Fruit fly (Drosophila melanogaster) whole organism, pupa: Measurements from ENCODE around the gene grnd.
A peak's percentile ranks its signal among the peaks of the same experiment; 100 is the strongest.

Experiments
- CG10348 ChIP-seq: fragments of 200-800 bp; sonication (Bioruptor generic); IDR thresholded peaks from 2 replicates; pipeline ENCODE4 v1.3.6; 2022; ENCODE audit warnings: missing biosample characterization, missing genetic modification characterization
- CG12605 ChIP-seq: fragments of 200-800 bp; sonication (Bioruptor generic); IDR thresholded peaks from 2 replicates; pipeline ENCODE4 v1.3.6; 2022; ENCODE audit warnings: missing biosample characterization, missing genetic modification characterization
- CG13204 ChIP-seq: fragments of 200-800 bp; sonication (Bioruptor generic); optimal IDR thresholded peaks from 2 replicates; lab custom pipeline; 2018; ENCODE audit warnings: missing biosample characterization, mild to moderate bottlenecking, missing genetic modification characterization, moderate library complexity
- CG14655 ChIP-seq: fragments of 200-800 bp; sonication (Bioruptor generic); optimal IDR thresholded peaks from 3 replicates; lab custom pipeline; 2017; ENCODE audit warnings: mild to moderate bottlenecking, missing biosample characterization, missing genetic modification reagents, missing genetic modification characterization
- CG15710 ChIP-seq: fragments of 200-800 bp; sonication (Bioruptor generic); optimal IDR thresholded peaks from 2 replicates; lab custom pipeline; 2018; ENCODE audit warnings: missing biosample characterization, mild to moderate bottlenecking, missing genetic modification characterization, moderate library complexity
- CG17806 ChIP-seq: fragments of 200-800 bp; sonication (Bioruptor generic); optimal IDR thresholded peaks from 2 replicates; lab custom pipeline; 2018; ENCODE audit warnings: missing biosample characterization, mild to moderate bottlenecking, missing genetic modification characterization, moderate library complexity
- CG32121 ChIP-seq: fragments of 200-800 bp; sonication (Bioruptor generic); IDR thresholded peaks from 2 replicates; pipeline ENCODE4 v1.3.6; 2022; ENCODE audit warnings: missing biosample characterization, missing genetic modification characterization
- CG34367 ChIP-seq: fragments of 200-800 bp; sonication (Bioruptor generic); optimal IDR thresholded peaks from 2 replicates; lab custom pipeline; 2018; ENCODE audit warnings: missing biosample characterization, mild to moderate bottlenecking, missing genetic modification characterization
- CG4496 ChIP-seq: fragments of 200-800 bp; sonication (Bioruptor generic); IDR thresholded peaks from 3 replicates; pipeline ENCODE4 v1.3.6; 2022; ENCODE audit warnings: missing biosample characterization, missing genetic modification characterization
- CG8159 ChIP-seq: fragments of 200-800 bp; sonication (Bioruptor generic); optimal IDR thresholded peaks from 3 replicates; lab custom pipeline; 2018; ENCODE audit warnings: missing biosample characterization, mild to moderate bottlenecking, missing genetic modification characterization, moderate library complexity
- CG8301 ChIP-seq: fragments of 200-800 bp; sonication (Bioruptor generic); optimal IDR thresholded peaks from 2 replicates; lab custom pipeline; 2018; ENCODE audit warnings: missing biosample characterization, mild to moderate bottlenecking, missing genetic modification characterization
- CG9948 ChIP-seq: fragments of 200-800 bp; sonication (Bioruptor generic); optimal IDR thresholded peaks from 2 replicates; lab custom pipeline; 2018; ENCODE audit warnings: missing biosample characterization, mild to moderate bottlenecking, missing genetic modification characterization, moderate library complexity
- D1 ChIP-seq: fragments of 200-800 bp; sonication (Bioruptor generic); optimal IDR thresholded peaks from 2 replicates; lab custom pipeline; 2018; ENCODE audit warnings: missing biosample characterization, mild to moderate bottlenecking, missing genetic modification characterization, moderate library complexity
- EcR ChIP-seq: fragments of 200-800 bp; sonication (Bioruptor generic); optimal IDR thresholded peaks from 3 replicates; lab custom pipeline; 2019; ENCODE audit warnings: missing biosample characterization, missing genetic modification characterization, mild to moderate bottlenecking, moderate library complexity, missing genetic modification reagents
- Ets98B ChIP-seq: fragments of 200-800 bp; sonication (Bioruptor generic); IDR thresholded peaks from 2 replicates; pipeline ENCODE4 v1.3.6; 2022; ENCODE audit warnings: missing biosample characterization, missing genetic modification characterization
- Pif1A ChIP-seq: fragments of 200-800 bp; sonication (Bioruptor generic); optimal IDR thresholded peaks from 3 replicates; lab custom pipeline; 2016; ENCODE audit warnings: missing biosample characterization, missing genetic modification characterization
- Pif1B ChIP-seq: fragments of 200-800 bp; sonication (Bioruptor generic); optimal IDR thresholded peaks from 3 replicates; lab custom pipeline; 2016; ENCODE audit warnings: missing biosample characterization, missing genetic modification characterization
- Snoo ChIP-seq: fragments of 200-800 bp; sonication (Bioruptor generic); optimal IDR thresholded peaks from 3 replicates; lab custom pipeline; 2017; ENCODE audit warnings: missing biosample characterization, mild to moderate bottlenecking, missing genetic modification characterization, inconsistent platforms
- fd96Ca ChIP-seq: fragments of 200-800 bp; sonication (Bioruptor generic); IDR thresholded peaks from 3 replicates; pipeline ENCODE4 v1.3.6; 2022; ENCODE audit warnings: missing biosample characterization, missing genetic modification characterization
- gl ChIP-seq: fragments of 200-800 bp; sonication (Bioruptor generic); optimal IDR thresholded peaks from 2 replicates; lab custom pipeline; 2018; ENCODE audit warnings: missing biosample characterization, mild to moderate bottlenecking, missing genetic modification characterization
- rn ChIP-seq: fragments of 200-800 bp; sonication (Bioruptor generic); IDR thresholded peaks from 2 replicates; pipeline ENCODE4 v1.3.6; 2022; ENCODE audit warnings: missing biosample characterization, missing genetic modification characterization

The grnd gene

DNA sequence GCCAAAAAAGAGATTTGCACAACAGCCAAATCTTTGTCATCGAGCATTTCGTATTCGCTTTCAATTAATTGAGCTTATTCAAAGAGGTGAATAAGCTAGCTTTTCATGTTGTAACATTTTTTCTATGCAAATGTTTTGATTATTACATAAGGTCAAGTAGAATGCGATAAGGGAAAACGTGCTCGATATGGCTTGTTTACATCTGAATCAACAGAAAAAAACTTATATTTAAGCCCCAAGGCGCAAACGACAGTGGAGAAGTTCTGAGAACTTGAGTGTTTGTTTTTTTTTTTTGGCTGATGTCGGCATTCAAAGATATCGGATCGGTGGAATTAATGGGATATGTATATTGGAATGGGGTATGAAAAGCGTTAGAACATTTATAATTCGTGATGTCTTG lies 2.2 kb upstream of the grnd start:
- no peak for TF ChIP-seq CG8301 (tag; lab: Kevin White, UChicago)
- TF ChIP-seq rn (GFP tag; lab: Robert Waterston, UW), result no peak
- no peak for TF ChIP-seq CG10348 (GFP tag; lab: Robert Waterston, UW)
- no peak for TF ChIP-seq Ets98B (GFP tag; lab: Robert Waterston, UW)
- no peak for TF ChIP-seq Snoo (tag; lab: Kevin White, UChicago)
- TF ChIP-seq CG8159 (tag; lab: Kevin White, UChicago), result no peak
- TF ChIP-seq CG34367 (tag; lab: Kevin White, UChicago), result no peak
- no peak for TF ChIP-seq CG9948 (tag; lab: Kevin White, UChicago)
- no peak for TF ChIP-seq CG15710 (tag; lab: Kevin White, UChicago)
- TF ChIP-seq CG13204, result no peak
- TF ChIP-seq fd96Ca, result no peak
- no peak for TF ChIP-seq Pif1B (GFP tag; lab: Kevin White, UChicago)
- TF ChIP-seq CG14655 (GFP tag; lab: Kevin White, UChicago), result no peak

DNA sequence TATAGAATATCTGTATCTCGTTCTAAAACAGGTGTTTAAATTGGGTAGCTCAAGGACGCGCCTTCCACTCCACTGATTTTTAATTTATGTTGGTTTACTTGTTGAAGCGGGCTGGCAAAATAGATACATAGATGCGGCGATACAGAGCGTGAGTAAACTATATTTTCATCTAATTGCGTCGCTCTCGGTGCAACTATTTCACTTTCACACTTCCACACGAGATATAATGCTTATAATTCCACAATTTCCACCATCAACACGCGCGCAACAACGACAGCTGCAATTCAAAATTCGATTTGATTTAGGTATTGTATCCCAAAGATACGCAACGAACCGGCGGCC lies 1.2 kb upstream of the grnd start:
- TF ChIP-seq Pif1A (GFP tag; lab: Kevin White, UChicago), result no peak
- no peak for TF ChIP-seq Snoo (tag; lab: Kevin White, UChicago)
- TF ChIP-seq CG15710 (tag; lab: Kevin White, UChicago), result no peak
- no peak for TF ChIP-seq CG10348 (GFP tag; lab: Robert Waterston, UW)
- TF ChIP-seq CG34367 (tag; lab: Kevin White, UChicago), result no peak
- no peak for TF ChIP-seq CG14655 (GFP tag; lab: Kevin White, UChicago)
- no peak for TF ChIP-seq CG9948 (tag; lab: Kevin White, UChicago)
- no peak for TF ChIP-seq CG17806 (tag; lab: Kevin White, UChicago)
- no peak for TF ChIP-seq CG4496 (GFP tag; lab: Robert Waterston, UW)
- TF ChIP-seq CG12605, result no peak
- TF ChIP-seq fd96Ca, result no peak
- TF ChIP-seq, all 21 proteins: peak for 0

dm6 chr2L:18484382-18485050 lies 701 bp upstream of the grnd start, which contains the start of gene CG10283:
Gene CG10283, minus strand, starts transcription at chr2L:18484513.
- TF ChIP-seq Pif1A (GFP tag; lab: Kevin White, UChicago) (no peak), CG13204 (peak; percentile 39), D1 (no peak), CG34367 (tag; lab: Kevin White, UChicago) (peak; percentile 5), CG12605 (0 out of 2 replicates have a peak, but pooled peaks have one; percentile 17), CG17806 (tag; lab: Kevin White, UChicago) (peak; percentile 34), CG14655 (GFP tag; lab: Kevin White, UChicago) (no peak), CG15710 (tag; lab: Kevin White, UChicago) (peak; percentile 29), rn (GFP tag; lab: Robert Waterston, UW) (no peak), EcR (GFP tag; lab: Kevin White, UChicago) (peak; percentile 16), Ets98B (GFP tag; lab: Robert Waterston, UW) (peak; percentile 28; the same call in 1 of the 2 replicates), CG8301 (tag; lab: Kevin White, UChicago) (peak; percentile 18), Snoo (tag; lab: Kevin White, UChicago) (no peak), CG4496 (GFP tag; lab: Robert Waterston, UW) (no peak), CG8159 (tag; lab: Kevin White, UChicago) (peak; percentile 49), CG32121 (GFP tag; lab: Robert Waterston, UW) (no peak), fd96Ca (no peak), CG9948 (tag; lab: Kevin White, UChicago) (peak; percentile 6), Pif1B (GFP tag; lab: Kevin White, UChicago) (peak; percentile 41), gl (tag; lab: Kevin White, UChicago) (no peak)

DNA sequence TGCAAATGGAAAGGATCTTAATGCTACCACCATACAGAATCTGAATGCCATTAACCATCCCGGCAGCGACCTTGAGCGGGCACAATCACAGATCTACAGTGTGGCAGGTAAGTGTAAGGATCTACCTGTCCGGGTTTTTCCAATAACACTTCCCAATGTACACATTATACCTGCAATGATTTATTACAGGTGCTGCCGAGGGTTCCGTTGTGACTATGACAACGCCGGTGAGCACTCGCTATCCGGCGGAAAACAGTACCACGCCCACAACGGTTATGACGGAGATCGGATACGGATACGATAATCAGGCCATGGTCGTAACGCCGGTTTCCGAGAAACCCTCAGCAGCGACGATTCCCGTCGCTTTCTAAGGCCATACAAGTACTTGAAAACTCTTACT lies 1.6 kb downstream of the grnd start:
- TF ChIP-seq fd96Ca (no peak), Snoo (tag; lab: Kevin White, UChicago) (no peak), CG13204 (no peak), CG12605 (no peak), EcR (GFP tag; lab: Kevin White, UChicago) (no peak), CG14655 (GFP tag; lab: Kevin White, UChicago) (no peak)
- TF ChIP-seq, all 21 proteins: peak for 0

- no peak for TF ChIP-seq Snoo (tag; lab: Kevin White, UChicago)
- TF ChIP-seq CG14655 (GFP tag; lab: Kevin White, UChicago), result no peak
- peak; percentile 29; the same call in 1 of the 2 replicates for TF ChIP-seq CG12605
- peak; percentile 31 for TF ChIP-seq Pif1B (GFP tag; lab: Kevin White, UChicago)
- TF ChIP-seq gl (tag; lab: Kevin White, UChicago), result no peak
- TF ChIP-seq Ets98B (GFP tag; lab: Robert Waterston, UW), result peak; percentile 47
- TF ChIP-seq CG8301 (tag; lab: Kevin White, UChicago), result peak; percentile 47
- TF ChIP-seq Pif1A (GFP tag; lab: Kevin White, UChicago), result peak; percentile 30
- TF ChIP-seq D1, result no peak
- TF ChIP-seq CG8159 (tag; lab: Kevin White, UChicago), result peak; percentile 23
- TF ChIP-seq CG17806 (tag; lab: Kevin White, UChicago), result peak; percentile 4
- TF ChIP-seq fd96Ca, result no peak
- 0 out of 2 replicates have a peak, but pooled peaks have one; percentile 22 for TF ChIP-seq CG32121 (GFP tag; lab: Robert Waterston, UW)
- no peak for TF ChIP-seq rn (GFP tag; lab: Robert Waterston, UW)
- TF ChIP-seq CG15710 (tag; lab: Kevin White, UChicago), result no peak
Observed at dm6 chr2L:18493122-18493521, 7.9 kb downstream of the grnd start.
